Fruit fly (Drosophila melanogaster): ENCODE measurements around the gene CG10343.

DNA sequence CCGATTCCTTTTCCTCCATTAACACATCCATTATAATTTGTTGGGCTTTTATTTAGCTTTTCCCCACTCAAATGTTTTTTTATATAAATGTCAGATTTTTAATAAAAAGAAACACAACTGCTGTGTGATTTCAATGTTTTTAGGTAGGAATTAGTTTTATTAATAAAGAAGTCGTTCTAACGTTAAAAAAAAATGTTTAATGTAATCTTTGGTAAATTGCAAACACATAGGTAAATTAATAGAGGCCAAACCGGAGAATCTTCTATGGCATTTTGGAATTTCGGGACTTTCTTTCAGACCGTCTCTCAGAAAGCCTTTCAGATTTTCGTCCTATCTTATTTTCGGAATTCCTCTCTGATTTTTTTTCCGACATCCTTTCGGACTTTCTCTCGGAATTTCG is 30.1 kb upstream of the CG10343 start, which contains the start of gene CG43339:
- no peak for TF ChIP-seq gl (tag; optimal IDR thresholded peaks at IDR 0.05)
- no peak for TF ChIP-seq CG13204 (GFP tag; optimal IDR thresholded peaks at IDR 0.05)

Data from whole organism, pupa.